Worm (Caenorhabditis elegans): Measurements from ENCODE around the gene C40C9.3.
A peak's percentile ranks its signal among the peaks of the same experiment; 100 is the strongest.

C40C9.3 gene

DNA sequence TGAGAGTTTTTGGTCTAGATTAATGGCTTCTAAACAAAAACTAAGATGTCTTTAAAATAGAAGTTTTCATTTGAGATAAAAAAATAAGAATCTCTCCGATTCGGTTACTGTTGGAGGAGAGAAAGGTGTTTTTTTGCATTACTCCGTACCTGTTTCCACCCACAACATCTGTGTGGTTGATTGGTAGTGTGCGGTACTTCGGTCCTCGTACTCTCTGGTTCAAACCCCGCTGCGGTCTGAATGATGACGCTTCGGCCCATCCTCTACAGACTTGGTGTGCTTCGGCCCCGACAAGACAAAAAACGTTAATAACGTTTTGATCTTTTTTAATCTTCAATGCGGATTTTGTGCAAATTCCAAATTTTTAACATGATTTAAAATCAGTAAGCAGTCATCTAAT lies 50.1 kb downstream of the C40C9.3 start:
- TF ChIP-seq ceh-13 (GFP tag; optimal IDR thresholded peaks at IDR 0.05) (no peak), ceh-36 (tag; optimal IDR thresholded peaks at IDR 0.05) (no peak), tbx-11 (GFP tag; IDR thresholded peaks at IDR 0.05) (no peak), pes-1 (GFP tag; IDR thresholded peaks at IDR 0.05) (peak; percentile 58), scrt-1 (GFP tag; IDR thresholded peaks at IDR 0.05) (no peak), aly-1 (tag; optimal IDR thresholded peaks at IDR 0.05) (no peak), hmbx-1 (tag; optimal IDR thresholded peaks at IDR 0.05) (no peak), ets-7 (tag; optimal IDR thresholded peaks at IDR 0.05) (no peak)

All from whole organism, early embryonic.